Worm (Caenorhabditis elegans): ENCODE data around the gene enpp-1.

ce11 chrV:12152857-12153256 lies 21.6 kb downstream of the enpp-1 start, which contains the start of gene C27A7.8:
- no peak for TF ChIP-seq med-1 (GFP tag; optimal IDR thresholded peaks at IDR 0.05; ENCODE audit: insufficient read depth)
- TF ChIP-seq flt-1 (GFP tag; IDR thresholded peaks at IDR 0.05) = no peak
- no peak for TF ChIP-seq tab-1 (GFP tag; IDR thresholded peaks at IDR 0.05)
- no peak for TF ChIP-seq ztf-23 (GFP tag; IDR thresholded peaks at IDR 0.05)
- no peak for TF ChIP-seq ref-1 (GFP tag; conservative IDR thresholded peaks at IDR 0.05)
